Worm (Caenorhabditis elegans) whole organism, L4/young adult: Measurements from ENCODE around the gene K08E5.1.
A peak's percentile ranks its signal among the peaks of the same experiment; 100 is the strongest.

Source experiments
- W03F9.2 ChIP-seq: fragments of 150-350 bp; optimal IDR thresholded peaks from 2 replicates; lab custom pipeline; 2014; ENCODE audit warnings: missing biosample characterization, missing genetic modification characterization
- dao-5 ChIP-seq: sonication (generic microtip); optimal IDR thresholded peaks from 2 replicates; lab custom pipeline; 2016; ENCODE audit warnings: missing genotype, missing genetic modification characterization, moderate library complexity, missing compliant biosample characterization
- him-1 ChIP-seq: sonication (generic microtip); optimal IDR thresholded peaks from 2 replicates; lab custom pipeline; 2016; ENCODE audit warnings: missing genotype, missing genetic modification reagents, missing genetic modification characterization, missing compliant biosample characterization

K08E5.1 gene

ce11 chrIII:10114662-10115061, 31.9 kb downstream of the K08E5.1 start, which contains the start of the genes ZK1128.1 and mett-10:
TSS of gene ZK1128.1 (minus strand) at chrIII:10114760.
TSS of gene mett-10 (plus strand) at chrIII:10115036.
- TF ChIP-seq dao-5 (tag; lab: Kevin White, UChicago) (no peak), him-1 (tag; lab: Kevin White, UChicago) (no peak)

ce11 chrIII:10112958-10113357, 33.6 kb downstream of the K08E5.1 start, which contains the start of gene vps-29:
TSS of gene vps-29 (minus strand) at chrIII:10113058.
- no peak for TF ChIP-seq dao-5 (tag; lab: Kevin White, UChicago)

ce11 chrIII:10108995-10109394, 37.6 kb downstream of the K08E5.1 start, which contains the start of gene T16H12.9:
TSS of gene T16H12.9 (plus strand) at chrIII:10109295.
- TF ChIP-seq dao-5 (tag; lab: Kevin White, UChicago), result no peak
- TF ChIP-seq him-1 (tag; lab: Kevin White, UChicago), result no peak
- no peak for TF ChIP-seq W03F9.2

ce11 chrIII:10106390-10106789, 40.2 kb downstream of the K08E5.1 start, which contains the start of gene srt-55:
TSS of gene srt-55 (minus strand) at chrIII:10106490.
- no peak for TF ChIP-seq W03F9.2
- TF ChIP-seq dao-5 (tag; lab: Kevin White, UChicago), result no peak

ce11 chrIII:10101352-10101751, 45.2 kb downstream of the K08E5.1 start, which contains the start of gene kel-10:
TSS of gene kel-10 (minus strand) at chrIII:10101452.
- TF ChIP-seq W03F9.2 (no peak), him-1 (tag; lab: Kevin White, UChicago) (no peak), dao-5 (tag; lab: Kevin White, UChicago) (no peak)

ce11 chrIII:10097981-10098380, 48.6 kb downstream of the K08E5.1 start, which contains the start of gene spop-1:
TSS of gene spop-1 (minus strand) at chrIII:10098081.
- TF ChIP-seq him-1 (tag; lab: Kevin White, UChicago) (no peak), W03F9.2 (no peak), dao-5 (tag; lab: Kevin White, UChicago) (no peak)

- peak; percentile 39 for TF ChIP-seq him-1 (tag; lab: Kevin White, UChicago)
- peak; percentile 66 for TF ChIP-seq W03F9.2
- no peak for TF ChIP-seq dao-5 (tag; lab: Kevin White, UChicago)
Observed at ce11 chrIII:10096525-10096972, 50.1 kb downstream of the K08E5.1 start.

ce11 chrIII:10095377-10095776, 51.2 kb downstream of the K08E5.1 start:
- no peak for TF ChIP-seq him-1 (tag; lab: Kevin White, UChicago)
- no peak for TF ChIP-seq dao-5 (tag; lab: Kevin White, UChicago)
- TF ChIP-seq W03F9.2, result no peak

ce11 chrIII:10094538-10094937, 52.1 kb downstream of the K08E5.1 start:
- no peak for TF ChIP-seq him-1 (tag; lab: Kevin White, UChicago)
- TF ChIP-seq W03F9.2, result no peak
- no peak for TF ChIP-seq dao-5 (tag; lab: Kevin White, UChicago)

ce11 chrIII:10093093-10093492, 53.5 kb downstream of the K08E5.1 start:
- TF ChIP-seq him-1 (tag; lab: Kevin White, UChicago) (no peak), dao-5 (tag; lab: Kevin White, UChicago) (no peak), W03F9.2 (no peak)
